Worm (Caenorhabditis elegans) whole organism, young adult: ENCODE data around the gene srg-15.

ENCODE experiments used
- B0336.3 ChIP-seq: fragments of 200-800 bp; sonication (Bioruptor generic); IDR thresholded peaks from 2 replicates; pipeline ENCODE4 v1.3.6; 2022; ENCODE audit warnings: missing genetic modification characterization, missing compliant biosample characterization
- F22D6.2 ChIP-seq: sonication (generic microtip); optimal IDR thresholded peaks from 2 replicates; lab custom pipeline; 2016; ENCODE audit warnings: mild to moderate bottlenecking, missing genetic modification characterization, missing compliant biosample characterization
- gei-17 ChIP-seq: fragments of 200-800 bp; sonication (Bioruptor generic); optimal IDR thresholded peaks from 2 replicates; lab custom pipeline; 2018; ENCODE audit warnings: mild to moderate bottlenecking, missing genetic modification characterization, missing compliant biosample characterization
- lir-1 ChIP-seq: fragments of 200-800 bp; sonication (Bioruptor generic); conservative IDR thresholded peaks from 2 replicates; pipeline ENCODE4 v1.3.6; 2022; ENCODE audit warnings: missing genetic modification reagents, missing genetic modification characterization, missing compliant biosample characterization
- lsl-1 ChIP-seq: fragments of 200-800 bp; sonication (Bioruptor generic); optimal IDR thresholded peaks from 2 replicates; lab custom pipeline; 2018; ENCODE audit warnings: mild to moderate bottlenecking, missing genetic modification characterization, moderate library complexity, missing compliant biosample characterization
- lsy-27 ChIP-seq: sonication (generic microtip); optimal IDR thresholded peaks from 2 replicates; lab custom pipeline; 2017; ENCODE audit warnings: missing genetic modification characterization, mild to moderate bottlenecking, missing compliant biosample characterization, antibody characterized with exemption, missing genotype, borderline replicate concordance; ENCODE audit not compliant: insufficient read depth
- mes-4 ChIP-seq: sonication (generic microtip); optimal IDR thresholded peaks from 2 replicates; lab custom pipeline; 2016; ENCODE audit warnings: missing genotype, missing genetic modification characterization, missing compliant biosample characterization

The srg-15 gene

DNA sequence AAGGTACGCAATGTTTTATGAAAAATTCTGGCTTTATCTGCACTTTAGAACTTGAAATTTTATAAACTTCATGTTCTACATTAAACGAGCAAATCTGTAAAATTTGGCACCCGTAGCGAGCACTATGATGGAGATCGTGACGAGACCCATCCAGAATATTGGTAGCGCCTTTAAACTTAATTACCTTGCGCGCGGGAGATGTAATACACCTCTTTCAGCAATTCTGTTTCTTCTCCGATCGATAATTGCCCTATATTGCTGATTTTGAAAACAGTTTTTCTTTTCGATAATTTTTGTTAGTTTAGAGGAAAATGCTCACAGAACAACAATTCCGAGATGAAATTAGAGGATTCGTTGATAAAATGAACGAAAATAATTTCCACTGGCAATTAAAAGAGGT, 51.4 kb downstream of the srg-15 start, which contains the start of gene atg-10 (continued):
- TF ChIP-seq lsy-27 (no peak), mes-4 (tag; lab: Kevin White, UChicago) (no peak), lsl-1 (GFP tag; lab: Kevin White, UChicago) (no peak), B0336.3 (GFP tag; lab: Robert Waterston, UW) (no peak), F22D6.2 (tag; lab: Kevin White, UChicago) (no peak), gei-17 (GFP tag; lab: Kevin White, UChicago) (no peak), lir-1 (GFP tag; lab: Robert Waterston, UW) (no peak)
